Worm (Caenorhabditis elegans): Measurements from ENCODE around the gene R13A1.5.

- TF ChIP-seq egl-13 (tag; optimal IDR thresholded peaks at IDR 0.05): no peak
- TF ChIP-seq ama-1 (optimal IDR thresholded peaks at IDR 0.05): no peak
- no peak for TF ChIP-seq lir-3 (tag; optimal IDR thresholded peaks at IDR 0.05; ENCODE audit: poor library complexity)
- no peak for TF ChIP-seq nhr-77 (tag; optimal IDR thresholded peaks at IDR 0.05)
- TF ChIP-seq xbp-1 (tag; optimal IDR thresholded peaks at IDR 0.05): no peak
- TF ChIP-seq lin-39 (tag; optimal IDR thresholded peaks at IDR 0.05): no peak
- no peak for TF ChIP-seq pqm-1 (tag; optimal IDR thresholded peaks at IDR 0.05)
- TF ChIP-seq sup-37 (GFP tag; optimal IDR thresholded peaks at IDR 0.05): no peak
- no peak for TF ChIP-seq hlh-4 (tag; optimal IDR thresholded peaks at IDR 0.05)
- TF ChIP-seq snu-23 (GFP tag; optimal IDR thresholded peaks at IDR 0.05): no peak
- TF ChIP-seq mdl-1 (tag; optimal IDR thresholded peaks at IDR 0.05): no peak
These were observed 14.8 kb downstream of the R13A1.5 start, which contains the start of gene str-44 for ce11 chrIV:7176887-7177286.

All from whole organism, L1 larva.